Worm (Caenorhabditis elegans): Measurements from ENCODE around the gene srh-208.

The srh-208 gene

ce11 chrV:19308137-19308536 lies 9.0 kb upstream of the srh-208 start:
- TF ChIP-seq nhr-76 (tag; optimal IDR thresholded peaks at IDR 0.05) (no peak), mls-2 (tag; optimal IDR thresholded peaks at IDR 0.05) (no peak), ceh-39 (tag; optimal IDR thresholded peaks at IDR 0.05) (no peak), hlh-1 (tag; optimal IDR thresholded peaks at IDR 0.05) (no peak), sptf-1 (tag; optimal IDR thresholded peaks at IDR 0.05) (no peak), unc-62 (GFP tag; optimal IDR thresholded peaks at IDR 0.05) (no peak), nhr-237 (tag; optimal IDR thresholded peaks at IDR 0.05) (no peak), lin-13 (tag; optimal IDR thresholded peaks at IDR 0.05) (no peak), pha-4 (tag; optimal IDR thresholded peaks at IDR 0.05) (no peak), blmp-1 (tag; optimal IDR thresholded peaks at IDR 0.05) (no peak), drap-1 (GFP tag; optimal IDR thresholded peaks at IDR 0.05) (no peak), mab-5 (tag; optimal IDR thresholded peaks at IDR 0.05) (no peak), sem-2 (GFP tag; optimal IDR thresholded peaks at IDR 0.05) (no peak), lsy-2 (tag; optimal IDR thresholded peaks at IDR 0.05) (no peak), unc-120 (tag; optimal IDR thresholded peaks at IDR 0.05; ENCODE audit: poor library complexity, severe bottlenecking) (no peak), mep-1 (tag; optimal IDR thresholded peaks at IDR 0.05) (no peak), cnd-1 (tag; optimal IDR thresholded peaks at IDR 0.05) (no peak), ces-1 (GFP tag; optimal IDR thresholded peaks at IDR 0.05) (no peak), nhr-12 (tag; optimal IDR thresholded peaks at IDR 0.05) (no peak)

DNA sequence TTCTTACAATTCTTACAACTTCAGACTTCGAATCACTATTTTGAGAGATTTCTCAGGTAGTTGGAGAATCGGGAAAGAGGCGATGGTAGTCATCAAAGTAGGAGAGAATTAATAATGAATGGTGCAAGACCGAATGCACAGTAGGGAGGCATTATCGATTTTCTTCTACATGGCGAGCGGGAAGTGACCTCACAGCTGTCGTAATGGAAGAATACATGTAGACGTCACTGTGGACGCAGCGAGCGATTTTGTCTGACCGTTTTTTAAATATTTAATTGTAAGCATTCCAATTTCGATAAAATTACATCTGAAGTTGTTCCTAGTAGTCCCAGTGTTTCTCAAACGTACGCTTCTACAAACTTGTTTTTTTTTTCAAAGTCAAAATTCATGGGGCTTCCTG lies 7.6 kb upstream of the srh-208 start, which contains the start of gene F55C9.11:
F55C9.11 (minus strand) TSS at position 101 of the 400 bp plus-strand sequence.
- TF ChIP-seq M03D4.4 (tag; optimal IDR thresholded peaks at IDR 0.05) (no peak), lsy-2 (tag; optimal IDR thresholded peaks at IDR 0.05) (no peak)

DNA sequence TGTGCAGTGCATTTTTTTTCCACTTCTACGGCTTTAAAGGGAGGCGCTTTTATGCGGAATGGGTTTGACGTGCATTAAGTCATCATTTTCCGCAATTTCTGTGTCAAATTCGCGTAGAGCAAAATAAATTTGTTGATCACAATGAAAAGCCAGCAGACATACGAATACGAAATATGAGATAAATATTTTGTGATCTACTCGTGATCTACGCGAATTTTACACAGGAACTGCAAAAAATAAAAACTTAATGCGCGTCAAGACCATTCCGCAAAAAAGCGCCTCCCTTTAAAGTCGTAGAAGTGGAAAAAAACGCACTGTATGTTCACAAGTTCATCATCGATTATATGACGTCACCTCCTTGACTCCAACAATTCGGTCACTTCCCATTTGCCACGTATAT lies 5.8 kb upstream of the srh-208 start, which contains the start of gene C43D7.8:
C43D7.8 (minus strand) TSS at position 101 of the 400 bp plus-strand sequence.
- TF ChIP-seq ceh-43 (GFP tag; optimal IDR thresholded peaks at IDR 0.05): no peak
- TF ChIP-seq tbx-8 (GFP tag; optimal IDR thresholded peaks at IDR 0.05): no peak
- TF ChIP-seq ham-2 (GFP tag; optimal IDR thresholded peaks at IDR 0.05): no peak
- TF ChIP-seq unc-62 (GFP tag; optimal IDR thresholded peaks at IDR 0.05): no peak
- no peak for TF ChIP-seq mep-1 (tag; optimal IDR thresholded peaks at IDR 0.05)
- TF ChIP-seq blmp-1 (tag; optimal IDR thresholded peaks at IDR 0.05): no peak
- TF ChIP-seq snpc-4 (tag; optimal IDR thresholded peaks at IDR 0.05): no peak
- no peak for TF ChIP-seq unc-39 (tag; optimal IDR thresholded peaks at IDR 0.05)

DNA sequence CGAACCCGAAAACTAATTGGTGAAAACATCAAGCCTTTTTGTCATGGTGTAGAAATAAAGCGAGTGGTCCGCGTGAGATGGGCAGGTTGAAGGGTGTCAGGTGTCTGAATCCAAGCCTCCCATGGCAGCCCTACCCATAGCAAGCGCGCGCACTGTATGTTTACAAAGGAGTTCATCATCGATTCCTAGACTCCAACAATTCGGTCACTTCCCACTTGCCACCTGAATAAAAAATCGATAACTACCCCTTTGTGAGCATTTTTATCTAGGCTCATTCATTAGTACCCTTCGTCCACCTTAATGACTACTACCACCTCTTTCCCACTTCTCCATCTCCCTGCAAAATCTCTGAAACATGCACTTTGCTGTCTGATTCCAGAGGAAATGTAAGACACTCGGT lies 4.2 kb upstream of the srh-208 start, which contains the start of gene fbxb-64:
fbxb-64 (plus strand) TSS at position 301 of the 400 bp plus-strand sequence.
- TF ChIP-seq ceh-43 (GFP tag; optimal IDR thresholded peaks at IDR 0.05): no peak
- no peak for TF ChIP-seq sem-2 (GFP tag; optimal IDR thresholded peaks at IDR 0.05)
- TF ChIP-seq unc-120 (tag; optimal IDR thresholded peaks at IDR 0.05; ENCODE audit: poor library complexity, severe bottlenecking): no peak
- no peak for TF ChIP-seq elt-3 (tag; optimal IDR thresholded peaks at IDR 0.05)
- TF ChIP-seq snpc-4 (tag; optimal IDR thresholded peaks at IDR 0.05): no peak
- TF ChIP-seq tbx-8 (GFP tag; optimal IDR thresholded peaks at IDR 0.05): no peak
- TF ChIP-seq ztf-11 (tag; optimal IDR thresholded peaks at IDR 0.05): no peak
- TF ChIP-seq nhr-237 (tag; optimal IDR thresholded peaks at IDR 0.05): no peak
- TF ChIP-seq M03D4.4 (tag; optimal IDR thresholded peaks at IDR 0.05): no peak
- TF ChIP-seq mab-5 (tag; optimal IDR thresholded peaks at IDR 0.05): no peak
- no peak for TF ChIP-seq blmp-1 (tag; optimal IDR thresholded peaks at IDR 0.05)
- TF ChIP-seq flh-1 (GFP tag; optimal IDR thresholded peaks at IDR 0.05): no peak
- no peak for TF ChIP-seq hlh-1 (tag; optimal IDR thresholded peaks at IDR 0.05)
- TF ChIP-seq bed-3 (GFP tag; optimal IDR thresholded peaks at IDR 0.05): no peak
- no peak for TF ChIP-seq lin-32 (GFP tag; optimal IDR thresholded peaks at IDR 0.05)
- no peak for TF ChIP-seq sptf-1 (tag; optimal IDR thresholded peaks at IDR 0.05)
- no peak for TF ChIP-seq elt-1 (tag; optimal IDR thresholded peaks at IDR 0.05; ENCODE audit: borderline replicate concordance, insufficient read depth)
- no peak for TF ChIP-seq ceh-39 (tag; optimal IDR thresholded peaks at IDR 0.05)
- TF ChIP-seq nhr-28 (tag; optimal IDR thresholded peaks at IDR 0.05): no peak
- TF ChIP-seq pha-4 (tag; optimal IDR thresholded peaks at IDR 0.05): no peak

DNA sequence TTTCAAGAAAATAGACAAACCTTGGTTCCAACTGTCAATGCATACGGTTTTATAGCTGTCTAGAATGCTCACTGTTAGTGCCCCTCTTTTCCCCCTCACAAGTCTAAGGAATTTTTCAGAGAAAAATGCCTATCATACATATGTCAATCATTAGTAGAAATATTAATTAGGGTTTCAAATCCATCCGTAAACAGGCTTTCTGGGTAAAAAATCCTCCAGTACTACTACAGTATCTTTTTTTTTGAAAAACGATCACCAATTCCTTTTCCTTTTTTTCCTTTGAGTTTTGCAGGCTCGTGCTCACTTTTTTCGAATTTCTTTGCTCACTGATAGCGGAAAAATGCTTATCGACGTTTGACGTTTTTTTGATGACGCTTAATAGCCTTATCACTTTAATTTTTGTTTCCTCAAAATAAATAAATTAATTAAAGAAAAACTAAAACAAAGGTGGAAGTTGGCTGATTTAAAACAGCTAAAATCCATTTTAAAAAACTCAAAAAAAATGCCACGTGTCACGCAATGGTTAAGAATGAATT lies 2.4 kb downstream of the srh-208 start, which contains the start of gene C43D7.7:
C43D7.7 (minus strand) TSS at position 51 of the 536 bp plus-strand sequence.
- no peak for TF ChIP-seq elt-1 (tag; optimal IDR thresholded peaks at IDR 0.05; ENCODE audit: borderline replicate concordance, insufficient read depth)
- no peak for TF ChIP-seq nhr-76 (tag; optimal IDR thresholded peaks at IDR 0.05)
- TF ChIP-seq nhr-237 (tag; optimal IDR thresholded peaks at IDR 0.05): no peak
- no peak for TF ChIP-seq sptf-1 (tag; optimal IDR thresholded peaks at IDR 0.05)
- no peak for TF ChIP-seq snpc-4 (tag; optimal IDR thresholded peaks at IDR 0.05)
- no peak for TF ChIP-seq nhr-28 (tag; optimal IDR thresholded peaks at IDR 0.05)
- TF ChIP-seq lin-13 (tag; optimal IDR thresholded peaks at IDR 0.05): no peak
- TF ChIP-seq cnd-1 (tag; optimal IDR thresholded peaks at IDR 0.05): no peak
- TF ChIP-seq blmp-1 (tag; optimal IDR thresholded peaks at IDR 0.05): no peak
- TF ChIP-seq mep-1 (tag; optimal IDR thresholded peaks at IDR 0.05): no peak
- TF ChIP-seq flh-1 (GFP tag; optimal IDR thresholded peaks at IDR 0.05): no peak
- no peak for TF ChIP-seq unc-62 (GFP tag; optimal IDR thresholded peaks at IDR 0.05)
- TF ChIP-seq ham-2 (GFP tag; optimal IDR thresholded peaks at IDR 0.05): no peak
- TF ChIP-seq drap-1 (GFP tag; optimal IDR thresholded peaks at IDR 0.05): no peak
- TF ChIP-seq M03D4.4 (tag; optimal IDR thresholded peaks at IDR 0.05): no peak

Data from whole organism, mixed stage, embryonic.